Worm (Caenorhabditis elegans) whole organism, L1 larva: ENCODE data around the gene srr-8.
A peak's percentile ranks its signal among the peaks of the same experiment; 100 is the strongest.

Source experiments
- C16A3.4 ChIP-seq: fragments of 150-350 bp; optimal IDR thresholded peaks from 2 replicates; lab custom pipeline; 2014; ENCODE audit warnings: missing biosample characterization, missing genetic modification characterization
- F16B12.6 ChIP-seq: fragments of 150-350 bp; optimal IDR thresholded peaks from 2 replicates; lab custom pipeline; 2014; ENCODE audit warnings: missing biosample characterization, missing genetic modification characterization
- alr-1 ChIP-seq: fragments of 200-800 bp; sonication (Bioruptor generic); optimal IDR thresholded peaks from 2 replicates; lab custom pipeline; 2018; ENCODE audit warnings: borderline replicate concordance, mild to moderate bottlenecking, missing genetic modification characterization, missing compliant biosample characterization
- ama-1 ChIP-seq: fragments of 150-350 bp; optimal IDR thresholded peaks from 2 replicates; lab custom pipeline; 2014
- ceh-63 ChIP-seq: fragments of 200-800 bp; sonication (Bioruptor generic); optimal IDR thresholded peaks from 2 replicates; lab custom pipeline; 2018; ENCODE audit warnings: mild to moderate bottlenecking, missing genetic modification characterization, missing compliant biosample characterization
- dpl-1 ChIP-seq, 3 experiments: fragments of 150-350 bp in 2 of 3; sonication (generic microtip) in 1 of 3; optimal IDR thresholded peaks; 2 replicates each; lab custom pipeline; 2014 to 2017; ENCODE audit warnings: missing biosample characterization in 3 of 3, missing genetic modification characterization in 3 of 3, missing genetic modification reagents in 3 of 3
- dsc-1 ChIP-seq: sonication (generic microtip); optimal IDR thresholded peaks from 2 replicates; lab custom pipeline; 2016; ENCODE audit warnings: mild to moderate bottlenecking, missing genetic modification characterization, missing compliant biosample characterization
- efl-1 ChIP-seq, 4 experiments: fragments of 150-350 bp; optimal IDR thresholded peaks in 3 of 4; peaks in 1 of 4; 1 replicate in 1 of 4; 2 replicates in 3 of 4; lab custom pipeline; 2014; ENCODE audit warnings: missing biosample characterization in 2 of 4, missing genetic modification characterization in 2 of 4, missing genetic modification reagents in 2 of 4
- efl-3 ChIP-seq: fragments of 200-800 bp; sonication (Bioruptor generic); optimal IDR thresholded peaks from 2 replicates; lab custom pipeline; 2018; ENCODE audit warnings: mild to moderate bottlenecking, missing genetic modification characterization, missing compliant biosample characterization
- egl-27 ChIP-seq, 2 experiments: fragments of 150-350 bp in 1 of 2; sonication (generic microtip); optimal IDR thresholded peaks; 3 replicates each; lab custom pipeline; 2017 to 2018; ENCODE audit warnings: missing biosample characterization in 2 of 2, missing genetic modification characterization in 2 of 2, missing genetic modification reagents in 2 of 2
- ets-5 ChIP-seq: fragments of 200-800 bp; sonication (Bioruptor generic); IDR thresholded peaks from 2 replicates; pipeline ENCODE4 v1.3.6; 2022; ENCODE audit warnings: missing genetic modification characterization, missing compliant biosample characterization
- fkh-4 ChIP-seq: sonication (generic microtip); optimal IDR thresholded peaks from 2 replicates; lab custom pipeline; 2016; ENCODE audit warnings: missing compliant biosample characterization, missing genetic modification characterization, borderline replicate concordance
- irx-1 ChIP-seq: sonication (generic microtip); optimal IDR thresholded peaks from 2 replicates; lab custom pipeline; 2016; ENCODE audit warnings: missing genetic modification characterization, missing compliant biosample characterization
- lin-14 ChIP-seq: fragments of 200-800 bp; sonication (Bioruptor generic); optimal IDR thresholded peaks from 2 replicates; lab custom pipeline; 2018; ENCODE audit warnings: mild to moderate bottlenecking, missing genetic modification characterization, moderate library complexity, missing compliant biosample characterization
- lin-35 ChIP-seq, 2 experiments: fragments of 150-350 bp; optimal IDR thresholded peaks; 2 replicates each; lab custom pipeline; 2014; ENCODE audit warnings: missing biosample characterization in 2 of 2, missing genetic modification characterization in 2 of 2, missing genetic modification reagents in 2 of 2
- lin-39 ChIP-seq: fragments of 150-350 bp; optimal IDR thresholded peaks from 2 replicates; lab custom pipeline; 2014; ENCODE audit warnings: missing biosample characterization, missing genetic modification reagents, missing genetic modification characterization
- mab-9 ChIP-seq: fragments of 200-800 bp; sonication (Bioruptor generic); IDR thresholded peaks from 2 replicates; pipeline ENCODE4 v1.3.6; 2022; ENCODE audit warnings: missing genetic modification reagents, missing genetic modification characterization, missing compliant biosample characterization
- mep-1 ChIP-seq: fragments of 150-350 bp; optimal IDR thresholded peaks from 2 replicates; lab custom pipeline; 2014; ENCODE audit warnings: missing biosample characterization, missing genetic modification characterization
- nhr-11 ChIP-seq: fragments of 150-350 bp; optimal IDR thresholded peaks from 2 replicates; lab custom pipeline; 2014; ENCODE audit warnings: missing biosample characterization, missing genetic modification characterization
- nhr-12 ChIP-seq: sonication (generic microtip); optimal IDR thresholded peaks from 2 replicates; lab custom pipeline; 2017; ENCODE audit warnings: missing biosample characterization, missing genetic modification characterization
- nhr-237 ChIP-seq: fragments of 150-350 bp; optimal IDR thresholded peaks from 2 replicates; lab custom pipeline; 2014; ENCODE audit warnings: missing biosample characterization, missing genetic modification characterization
- nhr-28 ChIP-seq: fragments of 150-350 bp; optimal IDR thresholded peaks from 2 replicates; lab custom pipeline; 2014; ENCODE audit warnings: missing biosample characterization, missing genetic modification characterization
- nhr-47 ChIP-seq: sonication (generic microtip); optimal IDR thresholded peaks from 2 replicates; lab custom pipeline; 2016; ENCODE audit warnings: mild to moderate bottlenecking, missing genetic modification characterization, moderate library complexity, missing compliant biosample characterization
- nhr-76 ChIP-seq: sonication (generic microtip); optimal IDR thresholded peaks from 2 replicates; lab custom pipeline; 2017; ENCODE audit warnings: missing biosample characterization, missing genetic modification characterization
- nhr-85 ChIP-seq: sonication (generic microtip); peaks from one replicate; lab custom pipeline; 2016; ENCODE audit warnings: missing genetic modification characterization, inconsistent platforms, missing compliant biosample characterization
- pax-3 ChIP-seq: fragments of 200-800 bp; sonication (Bioruptor generic); optimal IDR thresholded peaks from 2 replicates; lab custom pipeline; 2018; ENCODE audit warnings: mild to moderate bottlenecking, missing genetic modification characterization, moderate library complexity, missing compliant biosample characterization
- pqm-1 ChIP-seq: sonication (generic microtip); optimal IDR thresholded peaks from 3 replicates; lab custom pipeline; 2017; ENCODE audit warnings: missing biosample characterization, missing genetic modification characterization
- skn-1 ChIP-seq: fragments of 150-350 bp; optimal IDR thresholded peaks from 2 replicates; lab custom pipeline; 2014; ENCODE audit warnings: missing biosample characterization, missing genetic modification characterization
- snpc-4 ChIP-seq: fragments of 150-350 bp; optimal IDR thresholded peaks from 2 replicates; lab custom pipeline; 2014; ENCODE audit warnings: missing biosample characterization, missing genetic modification characterization
- sptf-1 ChIP-seq: fragments of 150-350 bp; optimal IDR thresholded peaks from 2 replicates; lab custom pipeline; 2014; ENCODE audit warnings: missing biosample characterization, missing genetic modification characterization
- unc-30 ChIP-seq: sonication (generic microtip); optimal IDR thresholded peaks from 2 replicates; lab custom pipeline; 2017; ENCODE audit warnings: missing biosample characterization, missing genetic modification characterization
- unc-62 ChIP-seq: fragments of 150-350 bp; optimal IDR thresholded peaks from 2 replicates; lab custom pipeline; 2014; ENCODE audit warnings: missing biosample characterization, missing genetic modification reagents, missing genetic modification characterization
- unc-86 ChIP-seq: sonication (generic microtip); optimal IDR thresholded peaks from 2 replicates; lab custom pipeline; 2016; ENCODE audit warnings: missing genetic modification characterization, missing compliant biosample characterization
- vab-15 ChIP-seq: sonication (generic microtip); optimal IDR thresholded peaks from 2 replicates; lab custom pipeline; 2017; ENCODE audit warnings: missing genotype, mild to moderate bottlenecking, missing genetic modification characterization, missing compliant biosample characterization
- zag-1 ChIP-seq: fragments of 150-350 bp; optimal IDR thresholded peaks from 2 replicates; lab custom pipeline; 2014; ENCODE audit warnings: missing biosample characterization, missing genetic modification characterization
- zip-4 ChIP-seq: fragments of 200-800 bp; sonication (Bioruptor generic); optimal IDR thresholded peaks from 2 replicates; lab custom pipeline; 2018; ENCODE audit warnings: mild to moderate bottlenecking, missing genetic modification characterization, moderate library complexity, missing compliant biosample characterization
- ztf-4 ChIP-seq: fragments of 150-350 bp; optimal IDR thresholded peaks from 2 replicates; lab custom pipeline; 2014; ENCODE audit warnings: missing biosample characterization, missing genetic modification characterization

srr-8 gene

DNA sequence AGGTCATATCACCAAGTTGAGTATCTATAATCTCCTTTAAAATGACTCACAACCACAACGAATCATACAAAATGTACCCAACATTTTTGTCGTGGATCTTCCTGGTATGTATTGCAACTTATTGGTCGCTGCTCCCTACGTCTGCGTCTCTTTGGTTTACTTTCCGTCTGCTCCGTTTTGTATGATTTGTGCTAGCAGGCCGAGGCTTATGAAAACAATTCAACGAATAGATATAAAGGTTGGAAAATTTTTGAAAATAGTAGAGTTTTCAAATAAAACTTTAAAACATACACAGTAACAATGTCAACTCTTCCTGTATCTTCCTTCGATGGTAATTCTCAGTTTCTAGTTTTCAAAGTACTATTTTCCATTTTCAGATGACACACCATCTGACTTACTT, at the start of gene srr-8:
Gene srr-8 (plus strand): TSS at position 301 of the 400 bp plus-strand sequence.
- TF ChIP-seq C16A3.4 = no peak
- TF ChIP-seq fkh-4 = no peak
- no peak for TF ChIP-seq snpc-4 (tag; lab: Kevin White, UChicago)
- TF ChIP-seq nhr-237 (tag; lab: Kevin White, UChicago) = no peak
- no peak for TF ChIP-seq vab-15 (tag; lab: Kevin White, UChicago)
- no peak for TF ChIP-seq irx-1
- TF ChIP-seq ztf-4 (tag; lab: Kevin White, UChicago) = no peak
- TF ChIP-seq unc-86 (tag; lab: Kevin White, UChicago) = no peak
- TF ChIP-seq nhr-47 (tag; lab: Kevin White, UChicago) = no peak
- TF ChIP-seq nhr-76 (tag; lab: Kevin White, UChicago) = no peak
- TF ChIP-seq mab-9 (GFP tag; lab: Robert Waterston, UW) = no peak
- TF ChIP-seq ceh-63 = no peak
- no peak for TF ChIP-seq F16B12.6 (tag; lab: Kevin White, UChicago)
- no peak for TF ChIP-seq pax-3
- no peak for TF ChIP-seq sptf-1 (tag; lab: Kevin White, UChicago)
- no peak for TF ChIP-seq mep-1
- TF ChIP-seq lin-14 (GFP tag; lab: Kevin White, UChicago) = no peak
- TF ChIP-seq alr-1 (tag; lab: Kevin White, UChicago) = no peak

DNA sequence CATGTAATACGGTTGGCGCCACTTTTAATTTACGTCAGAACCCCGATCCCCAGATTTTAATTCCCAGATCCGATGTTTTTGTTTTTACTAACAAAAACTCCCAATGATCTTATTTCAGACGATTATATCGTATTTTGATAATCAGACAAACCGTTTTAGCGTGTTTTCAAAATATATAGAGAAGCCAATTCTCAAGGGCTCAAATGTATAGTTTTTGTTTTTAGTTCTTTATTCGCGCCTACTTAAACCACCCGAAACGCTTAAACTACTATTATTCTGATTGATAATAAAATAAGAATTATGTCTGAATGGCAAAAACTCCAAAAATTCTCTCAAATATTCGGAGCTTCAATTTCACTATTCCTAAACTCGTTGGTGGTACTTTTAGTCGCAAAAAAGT, 45.0 kb upstream of the srr-8 start, which contains the start of gene str-208:
Gene str-208 (plus strand): TSS at position 301 of the 400 bp plus-strand sequence.
- TF ChIP-seq mep-1 = no peak
- no peak for TF ChIP-seq efl-1 (optimal IDR thresholded peaks at IDR 0.05; lab: Kevin White, UChicago)
- TF ChIP-seq efl-1 (GFP tag; optimal IDR thresholded peaks at IDR 0.05 in 1 of 2; lab: Kevin White, UChicago) = peak in 1 of 2 experiments; percentile 4
- TF ChIP-seq, all 84 proteins: peak for 1

DNA sequence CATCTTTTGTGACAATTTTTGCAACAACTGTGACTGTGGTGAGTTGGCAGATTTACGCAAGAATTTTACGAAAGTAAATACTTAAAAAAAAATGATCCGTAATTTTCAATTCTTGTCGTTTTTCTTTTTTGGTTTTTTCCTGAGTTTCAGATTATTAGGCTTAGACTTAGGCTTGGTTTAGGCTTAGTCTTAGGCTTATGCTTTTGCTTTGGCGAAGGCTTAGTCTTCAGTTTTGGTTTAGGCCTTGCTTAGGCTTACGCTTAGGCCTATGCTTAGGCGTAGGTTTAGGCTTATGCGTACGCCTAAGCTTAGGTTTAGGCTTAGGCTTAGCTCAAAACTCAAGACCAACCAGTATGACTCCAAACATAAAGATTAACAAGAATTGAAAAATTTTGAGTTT, 43.9 kb upstream of the srr-8 start:
- TF ChIP-seq zip-4 (no peak), sptf-1 (tag; lab: Kevin White, UChicago) (no peak), alr-1 (tag; lab: Kevin White, UChicago) (no peak)

DNA sequence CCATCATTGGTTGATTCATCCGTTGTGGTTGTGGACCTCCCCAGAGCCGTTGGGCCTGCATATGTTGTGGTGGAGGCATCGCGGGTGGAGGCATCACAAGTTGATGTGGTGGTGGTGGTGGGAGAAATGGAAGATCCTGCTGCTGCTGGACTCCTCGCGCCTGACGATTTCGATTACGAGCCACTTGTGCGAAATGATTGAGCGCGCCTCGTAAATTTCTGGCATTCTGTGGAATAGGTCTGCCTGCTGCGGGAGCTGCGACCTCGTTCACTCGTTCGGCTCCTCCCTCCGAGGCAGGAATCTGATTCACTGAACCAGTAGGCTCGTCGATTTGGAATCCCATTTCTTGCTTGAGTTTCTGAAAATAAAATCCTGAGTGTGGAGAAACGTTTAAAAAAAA, 40.8 kb upstream of the srr-8 start:
- no peak for TF ChIP-seq pax-3
- no peak for TF ChIP-seq alr-1 (tag; lab: Kevin White, UChicago)
- TF ChIP-seq dpl-1 (GFP tag; optimal IDR thresholded peaks at IDR 0.05; lab: Kevin White, UChicago) = no peak
- no peak for TF ChIP-seq nhr-12
- TF ChIP-seq efl-3 (GFP tag; lab: Kevin White, UChicago) = no peak
- no peak for TF ChIP-seq nhr-28 (tag; lab: Kevin White, UChicago)
- TF ChIP-seq dsc-1 (tag; lab: Kevin White, UChicago) = no peak
- TF ChIP-seq unc-62 (GFP tag; lab: Kevin White, UChicago) = no peak
- TF ChIP-seq zag-1 = no peak
- TF ChIP-seq C16A3.4 = no peak
- no peak for TF ChIP-seq egl-27 (tag; optimal IDR thresholded peaks at IDR 0.05; lab: Kevin White, UChicago)

DNA sequence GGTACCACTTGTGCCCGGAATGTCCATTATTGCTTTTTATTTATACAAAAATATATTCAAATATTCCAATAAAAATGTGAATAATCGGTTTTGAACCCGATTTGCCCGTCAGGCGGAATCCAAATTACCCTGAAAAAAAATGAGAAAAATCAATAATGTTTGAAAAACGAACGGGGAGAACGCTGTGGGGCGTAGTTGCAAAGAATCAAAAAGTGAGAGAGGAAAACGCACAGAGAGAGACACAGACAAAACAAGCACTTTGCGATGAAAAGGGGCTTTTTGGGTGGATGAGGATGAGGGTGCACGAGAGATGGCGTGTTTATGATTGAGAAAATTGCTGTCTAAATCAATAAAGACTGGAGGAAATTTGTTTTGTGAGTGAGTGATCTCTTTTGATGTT, 38.5 kb upstream of the srr-8 start, which contains the start of gene tam-1:
Gene tam-1 (minus strand): TSS at position 135 of the 400 bp plus-strand sequence.
- TF ChIP-seq lin-39 (tag; lab: Kevin White, UChicago) (no peak), skn-1 (tag; lab: Kevin White, UChicago) (peak; percentile 10), nhr-85 (tag; lab: Kevin White, UChicago) (peak; percentile 8), lin-14 (GFP tag; lab: Kevin White, UChicago) (peak; percentile 61)

DNA sequence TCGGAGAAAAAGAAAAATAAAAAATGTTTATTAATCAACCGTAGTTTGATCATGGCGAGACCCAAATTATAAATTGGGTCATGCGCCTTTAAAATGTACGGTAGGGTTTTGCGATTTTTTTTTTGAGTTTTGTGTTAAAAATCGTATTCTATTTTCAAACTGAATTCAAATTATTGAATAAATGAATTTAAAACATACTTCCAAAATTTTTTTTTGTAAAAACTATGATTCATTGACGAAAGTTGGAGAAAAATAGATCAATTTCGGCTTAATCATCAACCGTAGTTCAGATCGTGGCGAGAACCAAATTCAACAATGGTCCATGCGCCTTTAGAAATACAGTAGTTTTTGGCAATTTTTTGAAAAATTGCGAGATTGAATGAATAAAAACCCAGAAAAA, 37.9 kb upstream of the srr-8 start:
- no peak for TF ChIP-seq ets-5
- no peak for TF ChIP-seq nhr-28 (tag; lab: Kevin White, UChicago)
- TF ChIP-seq pqm-1 = no peak
- TF ChIP-seq ama-1 (lab: Kevin White, UChicago) = no peak
- no peak for TF ChIP-seq dpl-1 (GFP tag; optimal IDR thresholded peaks at IDR 0.05; lab: Kevin White, UChicago)
- no peak for TF ChIP-seq efl-1 (optimal IDR thresholded peaks at IDR 0.05; lab: Kevin White, UChicago)
- TF ChIP-seq efl-1 (GFP tag; optimal IDR thresholded peaks at IDR 0.05 in 1 of 2; lab: Kevin White, UChicago) = no peak
- no peak for TF ChIP-seq lin-35 (GFP tag; optimal IDR thresholded peaks at IDR 0.05; lab: Kevin White, UChicago)
- no peak for TF ChIP-seq ceh-63
- no peak for TF ChIP-seq nhr-237 (tag; lab: Kevin White, UChicago)
- TF ChIP-seq unc-30 (tag; lab: Kevin White, UChicago) = no peak
- TF ChIP-seq pax-3 = no peak
- no peak for TF ChIP-seq irx-1
- no peak for TF ChIP-seq nhr-11 (tag; lab: Kevin White, UChicago)
- no peak for TF ChIP-seq nhr-12
- no peak for TF ChIP-seq unc-62 (GFP tag; lab: Kevin White, UChicago)
